Worm (Caenorhabditis elegans): Measurements from ENCODE around the gene K09C4.1.

DNA sequence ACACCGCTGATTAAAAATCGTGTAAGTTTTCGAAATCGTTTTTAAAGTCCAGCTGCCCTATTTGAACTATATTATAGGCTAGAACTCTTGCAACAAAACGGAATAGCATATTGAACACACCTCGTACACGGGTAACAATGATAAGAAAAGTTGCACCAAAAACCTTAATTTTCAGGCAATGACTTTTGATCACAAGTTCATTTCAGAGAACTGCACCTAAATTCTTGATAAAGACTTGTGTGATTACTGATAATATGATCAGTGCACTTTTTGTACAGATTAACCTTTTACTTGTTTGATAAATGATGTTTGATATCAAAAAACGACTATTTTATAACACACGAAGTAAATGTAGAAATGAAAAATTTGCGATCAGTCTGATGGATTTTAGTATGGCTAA, 870 bp upstream of the K09C4.1 start:
- TF ChIP-seq ceh-100 (GFP tag; IDR thresholded peaks at IDR 0.05) (no peak), efl-1 (GFP tag; optimal IDR thresholded peaks at IDR 0.05) (no peak), Y53G8AR.9 (GFP tag; conservative IDR thresholded peaks at IDR 0.05) (no peak), lin-40 (tag; optimal IDR thresholded peaks at IDR 0.05) (no peak), hlh-26 (GFP tag; conservative IDR thresholded peaks at IDR 0.05) (no peak), madf-10 (tag; optimal IDR thresholded peaks at IDR 0.05) (no peak), Y56A3A.18 (GFP tag; IDR thresholded peaks at IDR 0.05) (no peak), unc-62 (GFP tag; optimal IDR thresholded peaks at IDR 0.05) (no peak), pha-4 (tag; optimal IDR thresholded peaks at IDR 0.05) (no peak)
